Fruit fly (Drosophila melanogaster) whole organism: ENCODE data around the gene CG44005.

Experiments used
- CG8478 ChIP-seq: fragments of >200 bp; optimal IDR thresholded peaks from 2 replicates; lab custom pipeline; 2018; ENCODE audit warnings: inconsistent platforms
- Dll ChIP-seq: fragments of >200 bp; optimal IDR thresholded peaks from 2 replicates; lab custom pipeline; 2017
- EcR ChIP-seq, 2 experiments: fragments of >200 bp; optimal IDR thresholded peaks; 2 replicates each; lab custom pipeline; 2017; ENCODE audit warnings: missing biosample characterization in 2 of 2, missing genetic modification characterization in 2 of 2, missing genetic modification reagents in 2 of 2
- pan ChIP-seq: fragments of >200 bp; optimal IDR thresholded peaks from 2 replicates; lab custom pipeline; 2017
- psq ChIP-seq: fragments of >200 bp; optimal IDR thresholded peaks from 2 replicates; lab custom pipeline; 2017
- usp ChIP-seq: fragments of >200 bp; optimal IDR thresholded peaks from 2 replicates; lab custom pipeline; 2017; ENCODE audit warnings: missing biosample characterization, missing genetic modification characterization, mixed read lengths

- TF ChIP-seq EcR (GFP tag; optimal IDR thresholded peaks at IDR 0.05; lab: Kevin White, UChicago), result no peak
- no peak for TF ChIP-seq pan (lab: Kevin White, UChicago)
- no peak for TF ChIP-seq CG8478 (lab: Kevin White, UChicago)
- no peak for TF ChIP-seq Dll (lab: Kevin White, UChicago)
- TF ChIP-seq psq (lab: Kevin White, UChicago), result no peak
- no peak for TF ChIP-seq usp (GFP tag; lab: Kevin White, UChicago)
Observed at dm6 chr3L:18024589-18024988, 47.3 kb downstream of the CG44005 start.
